Worm (Caenorhabditis elegans) whole organism, L4 larva: Measurements from ENCODE around the gene gly-9.

Experiments used
- T26A8.4 ChIP-seq: fragments of 200-800 bp; sonication (Bioruptor generic); IDR thresholded peaks from 2 replicates; pipeline ENCODE4 v1.3.6; 2022; ENCODE audit warnings: missing genetic modification characterization, missing compliant biosample characterization
- aha-1 ChIP-seq: fragments of 150-350 bp; peaks from one replicate; lab custom pipeline; 2014; ENCODE audit warnings: missing biosample characterization, missing genetic modification characterization
- ama-1 ChIP-seq: fragments of 150-350 bp; optimal IDR thresholded peaks from 2 replicates; lab custom pipeline; 2014; ENCODE audit warnings: inconsistent platforms, mixed read lengths
- hlh-11 ChIP-seq: fragments of 200-800 bp; sonication (Bioruptor generic); optimal IDR thresholded peaks from 2 replicates; lab custom pipeline; 2018; ENCODE audit warnings: mild to moderate bottlenecking, missing genetic modification characterization, missing compliant biosample characterization
- nhr-28 ChIP-seq: fragments of 150-350 bp; optimal IDR thresholded peaks from 2 replicates; lab custom pipeline; 2014; ENCODE audit warnings: missing biosample characterization, missing genetic modification characterization
- pqm-1 ChIP-seq: sonication (generic microtip); optimal IDR thresholded peaks from 2 replicates; lab custom pipeline; 2017; ENCODE audit warnings: missing biosample characterization, missing genetic modification characterization

DNA sequence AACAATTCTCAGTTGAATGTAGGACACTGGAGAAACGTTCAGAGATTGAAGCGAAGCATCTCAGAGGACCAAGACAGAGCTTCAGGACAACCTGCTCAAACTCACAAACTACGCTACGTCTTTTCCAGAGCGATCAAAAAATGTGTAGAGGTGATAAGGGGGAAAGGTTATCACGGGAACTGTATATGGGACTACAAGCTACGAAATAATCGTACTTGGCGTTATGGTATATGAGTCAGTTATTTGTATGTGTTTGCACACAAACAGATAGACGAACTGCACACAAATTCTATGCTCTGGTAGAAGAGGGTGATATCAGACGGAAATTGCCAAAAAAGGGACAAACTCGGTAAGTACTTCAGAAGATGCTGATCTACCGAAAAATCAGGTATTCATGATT is 21.2 kb downstream of the gly-9 start:
- TF ChIP-seq hlh-11 (tag; lab: Kevin White, UChicago), result no peak
- peak; percentile 99 for TF ChIP-seq nhr-28 (tag; lab: Kevin White, UChicago)
- TF ChIP-seq T26A8.4 (GFP tag; lab: Robert Waterston, UW), result no peak
- no peak for TF ChIP-seq aha-1 (tag; lab: Kevin White, UChicago)
- TF ChIP-seq pqm-1 (tag; lab: Kevin White, UChicago), result no peak
- TF ChIP-seq ama-1 (lab: Kevin White, UChicago), result no peak
